Worm (Caenorhabditis elegans) whole organism, young adult: ENCODE results near the gene twk-11.

Source experiments
- B0336.3 ChIP-seq: fragments of 200-800 bp; sonication (Bioruptor generic); IDR thresholded peaks from 2 replicates; pipeline ENCODE4 v1.3.6; 2022; ENCODE audit warnings: missing genetic modification characterization, missing compliant biosample characterization
- F22D6.2 ChIP-seq: sonication (generic microtip); optimal IDR thresholded peaks from 2 replicates; lab custom pipeline; 2016; ENCODE audit warnings: mild to moderate bottlenecking, missing genetic modification characterization, missing compliant biosample characterization
- F52B5.7 ChIP-seq: sonication (generic microtip); optimal IDR thresholded peaks from 2 replicates; lab custom pipeline; 2016; ENCODE audit warnings: mild to moderate bottlenecking, missing genetic modification characterization, missing compliant biosample characterization
- F57C9.4 ChIP-seq: sonication (generic microtip); optimal IDR thresholded peaks from 2 replicates; lab custom pipeline; 2017; ENCODE audit warnings: mild to moderate bottlenecking, missing genetic modification characterization, missing compliant biosample characterization
- K12H6.12 ChIP-seq: fragments of 200-800 bp; sonication (Bioruptor generic); optimal IDR thresholded peaks from 2 replicates; lab custom pipeline; 2018; ENCODE audit warnings: mild to moderate bottlenecking, missing genetic modification characterization, missing compliant biosample characterization
- T07F8.4 ChIP-seq: sonication (generic microtip); optimal IDR thresholded peaks from 2 replicates; lab custom pipeline; 2016; ENCODE audit warnings: mild to moderate bottlenecking, missing genetic modification characterization, moderate library complexity, missing compliant biosample characterization
- T26A5.8 ChIP-seq: sonication (generic microtip); optimal IDR thresholded peaks from 2 replicates; lab custom pipeline; 2016; ENCODE audit warnings: missing genetic modification characterization, missing compliant biosample characterization
- Y79H2A.3 ChIP-seq: fragments of 200-800 bp; sonication (Bioruptor generic); conservative IDR thresholded peaks from 2 replicates; pipeline ENCODE4 v1.3.6; 2022; ENCODE audit warnings: missing genetic modification reagents, missing genetic modification characterization, missing compliant biosample characterization
- athp-1 ChIP-seq: sonication (generic microtip); optimal IDR thresholded peaks from 2 replicates; lab custom pipeline; 2017; ENCODE audit warnings: mild to moderate bottlenecking, missing genetic modification characterization, missing compliant biosample characterization
- attf-3 ChIP-seq: fragments of 200-800 bp; sonication (Bioruptor generic); conservative IDR thresholded peaks from 2 replicates; pipeline ENCODE4 v1.3.6; 2022; ENCODE audit warnings: missing genetic modification reagents, missing genetic modification characterization, missing compliant biosample characterization
- bed-1 ChIP-seq: fragments of 200-800 bp; sonication (Bioruptor generic); IDR thresholded peaks from 2 replicates; pipeline ENCODE4 v1.3.6; 2022; ENCODE audit warnings: missing genetic modification reagents, missing genetic modification characterization, missing compliant biosample characterization
- bed-2 ChIP-seq: fragments of 200-800 bp; sonication (Bioruptor generic); IDR thresholded peaks from 2 replicates; pipeline ENCODE4 v1.3.6; 2022; ENCODE audit warnings: missing genetic modification reagents, missing genetic modification characterization, missing compliant biosample characterization
- ceh-40 ChIP-seq: fragments of 200-800 bp; sonication (Bioruptor generic); IDR thresholded peaks from 2 replicates; pipeline ENCODE4 v1.3.6; 2022; ENCODE audit warnings: missing genetic modification characterization, missing compliant biosample characterization
- dpl-1 ChIP-seq: fragments of 150-350 bp; optimal IDR thresholded peaks from 2 replicates; lab custom pipeline; 2014; ENCODE audit warnings: missing biosample characterization, missing genetic modification reagents, missing genetic modification characterization
- efl-1 ChIP-seq: fragments of 150-350 bp; optimal IDR thresholded peaks from 2 replicates; lab custom pipeline; 2014; ENCODE audit warnings: missing biosample characterization, missing genetic modification reagents, missing genetic modification characterization
- egl-18 ChIP-seq: fragments of 200-800 bp; sonication (Bioruptor generic); IDR thresholded peaks from 2 replicates; pipeline ENCODE4 v1.3.6; 2022; ENCODE audit warnings: missing genetic modification reagents, missing genetic modification characterization, missing compliant biosample characterization
- ekl-4 ChIP-seq: fragments of 200-800 bp; sonication (Bioruptor generic); IDR thresholded peaks from 2 replicates; pipeline ENCODE4 v1.3.6; 2022; ENCODE audit warnings: missing genetic modification reagents, missing genetic modification characterization, missing compliant biosample characterization
- hlh-26 ChIP-seq: fragments of 200-800 bp; sonication (Bioruptor generic); conservative IDR thresholded peaks from 2 replicates; pipeline ENCODE4 v1.3.6; 2022; ENCODE audit warnings: missing genetic modification reagents, missing genetic modification characterization, missing compliant biosample characterization
- hrde-1 ChIP-seq: sonication (generic microtip); optimal IDR thresholded peaks from 2 replicates; lab custom pipeline; 2016; ENCODE audit warnings: missing genetic modification characterization, mild to moderate bottlenecking, missing compliant biosample characterization, moderate library complexity, missing genotype, missing genetic modification reagents, borderline replicate concordance
- hsf-1 ChIP-seq: fragments of 200-800 bp; sonication (Bioruptor generic); IDR thresholded peaks from 2 replicates; pipeline ENCODE4 v1.3.6; 2022; ENCODE audit warnings: missing genetic modification reagents, missing genetic modification characterization, missing compliant biosample characterization
- lag-1 ChIP-seq: fragments of 200-800 bp; sonication (Bioruptor generic); IDR thresholded peaks from 2 replicates; pipeline ENCODE4 v1.3.6; 2022; ENCODE audit warnings: missing genetic modification reagents, missing genetic modification characterization, missing compliant biosample characterization
- lsl-1 ChIP-seq: fragments of 200-800 bp; sonication (Bioruptor generic); optimal IDR thresholded peaks from 2 replicates; lab custom pipeline; 2018; ENCODE audit warnings: mild to moderate bottlenecking, missing genetic modification characterization, moderate library complexity, missing compliant biosample characterization
- madf-6 ChIP-seq: fragments of 200-800 bp; sonication (Bioruptor generic); IDR thresholded peaks from 2 replicates; pipeline ENCODE4 v1.3.6; 2022; ENCODE audit warnings: missing genetic modification reagents, missing genetic modification characterization, missing compliant biosample characterization
- mcd-1 ChIP-seq: fragments of 200-800 bp; sonication (Bioruptor generic); IDR thresholded peaks from 2 replicates; pipeline ENCODE4 v1.3.6; 2022; ENCODE audit warnings: missing genetic modification reagents, missing genetic modification characterization, missing compliant biosample characterization
- nhr-120 ChIP-seq: fragments of 200-800 bp; sonication (Bioruptor generic); IDR thresholded peaks from 2 replicates; pipeline ENCODE4 v1.3.6; 2022; ENCODE audit warnings: missing genetic modification characterization, missing compliant biosample characterization
- nhr-179 ChIP-seq: sonication (generic microtip); optimal IDR thresholded peaks from 2 replicates; lab custom pipeline; 2016; ENCODE audit warnings: mild to moderate bottlenecking, missing genetic modification characterization, missing compliant biosample characterization
- nhr-80 ChIP-seq: sonication (generic microtip); optimal IDR thresholded peaks from 2 replicates; lab custom pipeline; 2016; ENCODE audit warnings: missing genetic modification characterization, missing compliant biosample characterization
- rcor-1 ChIP-seq: fragments of 200-800 bp; sonication (Bioruptor generic); IDR thresholded peaks from 2 replicates; pipeline ENCODE4 v1.3.6; 2022; ENCODE audit warnings: missing genetic modification reagents, missing genetic modification characterization, missing compliant biosample characterization
- rec-8 ChIP-seq, 2 experiments: sonication (generic microtip); optimal IDR thresholded peaks; 2 replicates each; lab custom pipeline; 2016; ENCODE audit warnings: mild to moderate bottlenecking in 2 of 2, missing genetic modification characterization in 2 of 2, missing genetic modification reagents in 2 of 2, missing genotype in 2 of 2, missing biosample characterization in 1 of 2, missing compliant biosample characterization in 1 of 2, moderate library complexity in 1 of 2
- repo-1 ChIP-seq: sonication (generic microtip); optimal IDR thresholded peaks from 2 replicates; lab custom pipeline; 2017; ENCODE audit warnings: mild to moderate bottlenecking, missing genetic modification characterization, missing compliant biosample characterization
- snpc-3.4 ChIP-seq: sonication (generic microtip); optimal IDR thresholded peaks from 2 replicates; lab custom pipeline; 2017; ENCODE audit warnings: missing genetic modification characterization, mild to moderate bottlenecking, missing compliant biosample characterization, antibody characterized with exemption, moderate library complexity, missing genotype, missing genetic modification reagents
- snpc-4 ChIP-seq, 5 experiments: fragments of 150-350 bp in 1 of 5; sonication (generic microtip) in 4 of 5; optimal IDR thresholded peaks; 2 replicates each; lab custom pipeline; 2014 to 2018; ENCODE audit warnings: missing genetic modification characterization in 5 of 5, missing biosample characterization in 3 of 5, antibody characterized with exemption in 2 of 5, mild to moderate bottlenecking in 2 of 5, missing compliant biosample characterization in 2 of 5, missing genotype in 2 of 5, moderate library complexity in 2 of 5, missing genetic modification reagents in 1 of 5
- somi-1 ChIP-seq: fragments of 200-800 bp; sonication (Bioruptor generic); optimal IDR thresholded peaks from 2 replicates; lab custom pipeline; 2018; ENCODE audit warnings: mild to moderate bottlenecking, missing genetic modification characterization, missing compliant biosample characterization
- tbx-9 ChIP-seq: sonication (generic microtip); optimal IDR thresholded peaks from 2 replicates; lab custom pipeline; 2016; ENCODE audit warnings: borderline replicate concordance, missing genetic modification characterization, inconsistent platforms, missing compliant biosample characterization
- unc-130 ChIP-seq: sonication (generic microtip); optimal IDR thresholded peaks from 2 replicates; lab custom pipeline; 2016; ENCODE audit warnings: missing genetic modification reagents, missing genetic modification characterization, missing compliant biosample characterization
- unc-62 ChIP-seq: fragments of 150-350 bp; optimal IDR thresholded peaks from 2 replicates; lab custom pipeline; 2014; ENCODE audit warnings: missing biosample characterization, missing genetic modification reagents, missing genetic modification characterization
- ztf-25 ChIP-seq: fragments of 200-800 bp; sonication (Bioruptor generic); IDR thresholded peaks from 2 replicates; pipeline ENCODE4 v1.3.6; 2022; ENCODE audit warnings: missing genetic modification reagents, missing genetic modification characterization, missing compliant biosample characterization
- ztf-26 ChIP-seq: sonication (generic microtip); optimal IDR thresholded peaks from 2 replicates; lab custom pipeline; 2017; ENCODE audit warnings: missing genetic modification characterization, missing compliant biosample characterization

The twk-11 gene

ce11 chrV:6987673-6988072 is 48.7 kb downstream of the twk-11 start, which contains the start of gene nhr-139:
Gene nhr-139, minus strand, starts transcription at chrV:6987773.
- no peak for TF ChIP-seq F57C9.4
- TF ChIP-seq mcd-1 (GFP tag; lab: Robert Waterston, UW), result no peak
- no peak for TF ChIP-seq hlh-26
- TF ChIP-seq T26A5.8 (tag; lab: Kevin White, UChicago), result no peak
- no peak for TF ChIP-seq somi-1 (GFP tag; lab: Kevin White, UChicago)
- no peak for TF ChIP-seq Y79H2A.3 (GFP tag; lab: Robert Waterston, UW)
- TF ChIP-seq bed-2 (GFP tag; lab: Robert Waterston, UW), result no peak
- no peak for TF ChIP-seq snpc-4 (GFP tag; optimal IDR thresholded peaks at IDR 0.05; lab: Kevin White, UChicago)
- no peak for TF ChIP-seq snpc-4 (tag; optimal IDR thresholded peaks at IDR 0.05; lab: Kevin White, UChicago)
- no peak for TF ChIP-seq F52B5.7 (tag; lab: Kevin White, UChicago)
- no peak for TF ChIP-seq F22D6.2 (tag; lab: Kevin White, UChicago)
- TF ChIP-seq hsf-1, result no peak
- TF ChIP-seq snpc-3.4, result no peak
- TF ChIP-seq B0336.3 (GFP tag; lab: Robert Waterston, UW), result no peak
- TF ChIP-seq ztf-26 (tag; lab: Kevin White, UChicago), result no peak
- no peak for TF ChIP-seq lsl-1 (GFP tag; lab: Kevin White, UChicago)
- no peak for TF ChIP-seq T07F8.4 (tag; lab: Kevin White, UChicago)
- no peak for TF ChIP-seq nhr-80 (tag; lab: Kevin White, UChicago)

- no peak for TF ChIP-seq hrde-1 (tag; lab: Kevin White, UChicago)
- TF ChIP-seq ceh-40 (GFP tag; lab: Robert Waterston, UW), result no peak
- TF ChIP-seq athp-1 (tag; lab: Kevin White, UChicago), result no peak
- TF ChIP-seq nhr-120, result no peak
- no peak for TF ChIP-seq lag-1
These were observed 50.4 kb downstream of the twk-11 start, which contains the start of gene nhr-163 for ce11 chrV:6985943-6986342. Gene nhr-163, minus strand, starts transcription at chrV:6986043.

ce11 chrV:6982813-6983212 is 53.6 kb downstream of the twk-11 start, which contains the start of gene nhr-161:
Gene nhr-161, minus strand, starts transcription at chrV:6982913.
- TF ChIP-seq egl-18 (GFP tag; lab: Robert Waterston, UW) (no peak), efl-1 (no peak), B0336.3 (GFP tag; lab: Robert Waterston, UW) (no peak), T26A5.8 (tag; lab: Kevin White, UChicago) (no peak), K12H6.12 (no peak), ekl-4 (GFP tag; lab: Robert Waterston, UW) (no peak), unc-130 (no peak), ztf-25 (GFP tag; lab: Robert Waterston, UW) (no peak), rec-8 (tag; optimal IDR thresholded peaks at IDR 0.05; lab: Kevin White, UChicago) (no peak), bed-1 (GFP tag; lab: Robert Waterston, UW) (no peak), bed-2 (GFP tag; lab: Robert Waterston, UW) (no peak), somi-1 (GFP tag; lab: Kevin White, UChicago) (no peak), unc-62 (GFP tag; lab: Kevin White, UChicago) (no peak), dpl-1 (GFP tag; lab: Kevin White, UChicago) (no peak), nhr-179 (tag; lab: Kevin White, UChicago) (no peak), F22D6.2 (tag; lab: Kevin White, UChicago) (no peak), rcor-1 (GFP tag; lab: Robert Waterston, UW) (no peak)

ce11 chrV:6979019-6979418 is 57.4 kb downstream of the twk-11 start, which contains the start of gene sre-12:
Gene sre-12, minus strand, starts transcription at chrV:6979119.
- TF ChIP-seq F57C9.4, result no peak
- TF ChIP-seq tbx-9 (tag; lab: Kevin White, UChicago), result no peak
- no peak for TF ChIP-seq madf-6
- TF ChIP-seq attf-3 (GFP tag; lab: Robert Waterston, UW), result no peak
- TF ChIP-seq repo-1, result no peak
